Worm (Caenorhabditis elegans) whole organism, L3 larva: ENCODE measurements around the gene C25H3.10.

ENCODE experiments used
- ZK546.5 ChIP-seq: sonication (generic microtip); optimal IDR thresholded peaks from 2 replicates; lab custom pipeline; 2017; ENCODE audit warnings: missing biosample characterization, missing genetic modification characterization
- ceh-82 ChIP-seq: fragments of 150-350 bp; optimal IDR thresholded peaks from 2 replicates; lab custom pipeline; 2014; ENCODE audit warnings: missing biosample characterization, missing genetic modification characterization
- egl-27 ChIP-seq: sonication (generic microtip); optimal IDR thresholded peaks from 4 replicates; lab custom pipeline; 2017; ENCODE audit warnings: missing biosample characterization, missing genetic modification reagents, missing genetic modification characterization
- nfya-1 ChIP-seq: sonication (generic microtip); optimal IDR thresholded peaks from 2 replicates; lab custom pipeline; 2017; ENCODE audit warnings: missing genetic modification characterization, mild to moderate bottlenecking, missing compliant biosample characterization, antibody characterized with exemption, moderate library complexity; ENCODE audit not compliant: insufficient read depth
- nhr-11 ChIP-seq: fragments of 150-350 bp; optimal IDR thresholded peaks from 2 replicates; lab custom pipeline; 2014; ENCODE audit warnings: missing biosample characterization, missing genetic modification characterization
- nhr-237 ChIP-seq: fragments of 150-350 bp; optimal IDR thresholded peaks from 2 replicates; lab custom pipeline; 2014; ENCODE audit warnings: missing biosample characterization, missing genetic modification characterization
- nhr-77 ChIP-seq: fragments of 150-350 bp; optimal IDR thresholded peaks from 2 replicates; lab custom pipeline; 2014; ENCODE audit warnings: missing biosample characterization, missing genetic modification characterization
- pha-4 ChIP-seq: fragments of 150-350 bp; optimal IDR thresholded peaks from 2 replicates; lab custom pipeline; 2014; ENCODE audit warnings: missing biosample characterization, missing genetic modification reagents, missing genetic modification characterization
- sea-2 ChIP-seq: fragments of 150-350 bp; sonication (generic microtip); optimal IDR thresholded peaks from 4 replicates; lab custom pipeline; 2014; ENCODE audit warnings: missing biosample characterization, missing genetic modification reagents, missing genetic modification characterization
- tbx-2 ChIP-seq: sonication (generic microtip); optimal IDR thresholded peaks from 2 replicates; lab custom pipeline; 2016; ENCODE audit warnings: mild to moderate bottlenecking, missing genetic modification characterization, missing compliant biosample characterization
- ztf-4 ChIP-seq: fragments of 150-350 bp; optimal IDR thresholded peaks from 2 replicates; lab custom pipeline; 2014; ENCODE audit warnings: missing biosample characterization, missing genetic modification characterization

DNA sequence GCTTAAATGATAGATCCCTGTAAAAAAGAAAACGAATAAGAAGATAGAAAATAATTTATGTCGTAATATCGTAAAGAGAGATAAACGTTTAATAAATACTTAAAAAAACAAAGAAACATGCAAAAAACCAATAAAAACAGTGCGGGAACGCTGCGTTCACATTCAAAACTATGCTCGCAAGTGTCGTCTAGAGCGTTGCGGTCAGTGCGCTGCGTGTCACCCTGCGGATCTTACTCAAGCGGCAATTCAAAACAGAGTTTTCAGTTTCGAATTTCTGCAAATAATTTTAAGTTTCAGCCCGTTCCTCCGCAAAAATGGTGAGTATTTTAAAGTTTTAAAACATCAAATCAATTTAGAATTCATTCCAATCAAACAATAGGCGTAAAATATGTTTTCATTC, 16.0 kb upstream of the C25H3.10 start, which contains the start of the genes tiar-1 and lelo-4:
- no peak for TF ChIP-seq nhr-11
- TF ChIP-seq ceh-82 (tag; lab: Kevin White, UChicago): no peak
- no peak for TF ChIP-seq nhr-77 (tag; lab: Kevin White, UChicago)
- TF ChIP-seq tbx-2 (tag; lab: Kevin White, UChicago): no peak
- TF ChIP-seq ztf-4 (tag; lab: Kevin White, UChicago): no peak
- TF ChIP-seq nfya-1 (tag; lab: Kevin White, UChicago): peak; percentile 78
- no peak for TF ChIP-seq sea-2
- TF ChIP-seq egl-27 (tag; lab: Kevin White, UChicago): no peak
- TF ChIP-seq ZK546.5: peak; percentile 61
- peak; percentile 78 for TF ChIP-seq pha-4 (tag; lab: Kevin White, UChicago)
- no peak for TF ChIP-seq nhr-237 (tag; lab: Kevin White, UChicago)
